Worm (Caenorhabditis elegans) whole organism, mixed stage, embryonic: Measurements from ENCODE around the gene T22G5.3.

Experiments used
- ceh-43 ChIP-seq: fragments of 200-800 bp; sonication (Bioruptor generic); optimal IDR thresholded peaks from 2 replicates; lab custom pipeline; 2018; ENCODE audit warnings: mild to moderate bottlenecking, missing genetic modification characterization, moderate library complexity, missing compliant biosample characterization
- drap-1 ChIP-seq: fragments of 200-800 bp; sonication (Bioruptor generic); optimal IDR thresholded peaks from 3 replicates; lab custom pipeline; 2018; ENCODE audit warnings: mild to moderate bottlenecking, missing genetic modification characterization, missing compliant biosample characterization
- elt-1 ChIP-seq: sonication (generic microtip); optimal IDR thresholded peaks from 2 replicates; lab custom pipeline; 2017; ENCODE audit warnings: missing genetic modification characterization, mild to moderate bottlenecking, missing compliant biosample characterization, antibody characterized with exemption, moderate library complexity, borderline replicate concordance; ENCODE audit not compliant: insufficient read depth
- elt-3 ChIP-seq: fragments of 150-350 bp; optimal IDR thresholded peaks from 2 replicates; lab custom pipeline; 2014; ENCODE audit warnings: missing biosample characterization, missing genetic modification characterization
- flh-1 ChIP-seq: fragments of 200-800 bp; sonication (Bioruptor generic); optimal IDR thresholded peaks from 2 replicates; lab custom pipeline; 2018; ENCODE audit warnings: mild to moderate bottlenecking, missing genetic modification characterization, moderate library complexity, missing compliant biosample characterization
- lin-32 ChIP-seq: fragments of 200-800 bp; sonication (Bioruptor generic); optimal IDR thresholded peaks from 2 replicates; lab custom pipeline; 2018; ENCODE audit warnings: mild to moderate bottlenecking, missing genetic modification characterization, missing compliant biosample characterization
- mep-1 ChIP-seq: fragments of 150-350 bp; optimal IDR thresholded peaks from 2 replicates; lab custom pipeline; 2017; ENCODE audit warnings: missing biosample characterization, missing genetic modification reagents, missing genetic modification characterization, inconsistent platforms
- nhr-28 ChIP-seq: fragments of 150-350 bp; optimal IDR thresholded peaks from 2 replicates; lab custom pipeline; 2014; ENCODE audit warnings: missing biosample characterization, missing genetic modification characterization
- nhr-76 ChIP-seq: sonication (generic microtip); optimal IDR thresholded peaks from 2 replicates; lab custom pipeline; 2017; ENCODE audit warnings: missing biosample characterization, missing genetic modification characterization
- pha-4 ChIP-seq: fragments of 150-350 bp; optimal IDR thresholded peaks from 2 replicates; lab custom pipeline; 2018; ENCODE audit warnings: missing biosample characterization, missing genetic modification reagents, missing genetic modification characterization
- sem-2 ChIP-seq: fragments of 200-800 bp; sonication (Bioruptor generic); optimal IDR thresholded peaks from 2 replicates; lab custom pipeline; 2018; ENCODE audit warnings: mild to moderate bottlenecking, missing genetic modification characterization, missing compliant biosample characterization
- sptf-1 ChIP-seq: sonication (generic microtip); optimal IDR thresholded peaks from 2 replicates; lab custom pipeline; 2017; ENCODE audit warnings: mild to moderate bottlenecking, missing genetic modification characterization, moderate library complexity, missing compliant biosample characterization
- tbx-8 ChIP-seq: fragments of 200-800 bp; sonication (Bioruptor generic); optimal IDR thresholded peaks from 2 replicates; lab custom pipeline; 2018; ENCODE audit warnings: mild to moderate bottlenecking, missing genetic modification characterization, moderate library complexity, missing compliant biosample characterization
- unc-120 ChIP-seq: sonication (generic microtip); optimal IDR thresholded peaks from 2 replicates; lab custom pipeline; 2017; ENCODE audit warnings: missing genetic modification characterization, missing compliant biosample characterization; ENCODE audit not compliant: poor library complexity, severe bottlenecking
- unc-62 ChIP-seq: fragments of 150-350 bp; optimal IDR thresholded peaks from 2 replicates; lab custom pipeline; 2014; ENCODE audit warnings: missing biosample characterization, missing genetic modification reagents, missing genetic modification characterization

The T22G5.3 gene

DNA sequence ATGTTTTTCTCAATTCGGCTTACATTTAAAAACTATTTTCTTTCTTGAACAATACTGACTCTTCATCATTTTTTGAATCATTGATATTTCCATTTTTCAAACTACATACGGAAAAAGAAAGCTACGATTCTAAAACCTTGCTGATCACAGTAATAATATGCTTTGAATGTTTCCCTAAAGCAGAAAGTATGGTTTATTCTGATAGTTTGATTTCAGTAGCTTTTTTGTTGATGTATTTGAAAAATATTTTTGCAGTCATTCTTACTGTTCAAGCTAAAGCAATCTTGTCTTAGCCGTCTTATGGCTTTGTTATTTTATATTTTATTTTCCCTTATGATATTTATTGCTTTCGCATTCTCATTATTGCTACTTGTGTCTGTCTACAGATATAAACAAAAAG lies 48.8 kb downstream of the T22G5.3 start, which contains the start of gene srxa-13:
Gene srxa-13 (plus strand): TSS at position 301 of the 400 bp plus-strand sequence.
- TF ChIP-seq drap-1: no peak
- no peak for TF ChIP-seq unc-62 (GFP tag; lab: Kevin White, UChicago)
- TF ChIP-seq lin-32 (GFP tag; lab: Kevin White, UChicago): no peak
- no peak for TF ChIP-seq sem-2 (GFP tag; lab: Kevin White, UChicago)
- no peak for TF ChIP-seq elt-1

DNA sequence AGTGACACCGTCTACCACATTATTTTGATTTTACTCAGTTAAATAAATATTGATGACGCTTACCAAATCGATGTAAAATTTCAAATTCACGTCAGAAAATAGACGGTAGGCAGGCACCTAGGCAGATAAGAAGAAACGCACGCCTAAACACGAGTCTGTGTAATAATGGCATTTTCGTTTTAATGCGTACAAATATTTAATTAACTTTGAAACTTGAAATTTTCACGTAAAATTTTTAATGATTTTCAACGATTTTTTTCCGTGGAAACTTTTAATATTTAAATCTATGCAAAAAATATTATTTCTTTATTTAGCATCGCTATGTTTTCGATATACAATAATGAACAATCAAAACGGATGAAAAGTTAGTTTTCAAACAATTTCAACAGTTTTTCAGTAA lies 50.5 kb downstream of the T22G5.3 start, which contains the start of gene C06B3.16:
Gene C06B3.16 (plus strand): TSS at position 301 of the 400 bp plus-strand sequence.
- TF ChIP-seq flh-1: no peak

DNA sequence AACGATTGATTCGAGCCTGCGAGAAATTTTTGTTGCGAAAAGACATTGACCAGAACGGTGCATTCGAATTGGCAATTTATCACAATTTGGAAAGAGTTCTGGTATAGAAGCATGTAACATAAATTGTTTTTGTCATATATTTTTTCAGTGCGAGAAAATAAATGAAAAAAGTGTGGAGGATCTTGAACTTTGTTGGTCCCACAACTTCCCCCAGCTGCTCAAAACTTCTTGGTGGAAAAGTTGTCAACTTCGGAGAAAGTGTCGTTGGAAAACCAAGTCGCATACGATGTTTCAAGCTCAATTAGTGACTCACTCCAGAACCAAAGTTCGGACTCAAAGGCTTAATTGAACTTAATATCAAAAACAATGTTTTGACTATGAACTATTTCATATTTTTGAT lies 51.2 kb downstream of the T22G5.3 start:
- TF ChIP-seq unc-120 (tag; lab: Kevin White, UChicago): no peak
- TF ChIP-seq elt-3 (tag; lab: Kevin White, UChicago): no peak
- TF ChIP-seq nhr-28 (tag; lab: Kevin White, UChicago): no peak
- no peak for TF ChIP-seq elt-1
- no peak for TF ChIP-seq sem-2 (GFP tag; lab: Kevin White, UChicago)
- no peak for TF ChIP-seq tbx-8 (GFP tag; lab: Kevin White, UChicago)
- TF ChIP-seq mep-1 (tag; lab: Kevin White, UChicago): no peak
- no peak for TF ChIP-seq unc-62 (GFP tag; lab: Kevin White, UChicago)
- TF ChIP-seq sptf-1: no peak
- no peak for TF ChIP-seq pha-4 (tag; lab: Kevin White, UChicago)
- no peak for TF ChIP-seq drap-1
- no peak for TF ChIP-seq nhr-76 (tag; lab: Kevin White, UChicago)
- TF ChIP-seq ceh-43 (GFP tag; lab: Kevin White, UChicago): no peak
